Fruit fly (Drosophila melanogaster) whole organism, pupa: ENCODE results near the gene chif.

ENCODE experiments used
- CG13204 ChIP-seq: fragments of 200-800 bp; sonication (Bioruptor generic); optimal IDR thresholded peaks from 2 replicates; lab custom pipeline; 2018; ENCODE audit warnings: missing biosample characterization, mild to moderate bottlenecking, missing genetic modification characterization, moderate library complexity
- CG34367 ChIP-seq: fragments of 200-800 bp; sonication (Bioruptor generic); optimal IDR thresholded peaks from 2 replicates; lab custom pipeline; 2018; ENCODE audit warnings: missing biosample characterization, mild to moderate bottlenecking, missing genetic modification characterization
- CG4496 ChIP-seq: fragments of 200-800 bp; sonication (Bioruptor generic); IDR thresholded peaks from 3 replicates; pipeline ENCODE4 v1.3.6; 2022; ENCODE audit warnings: missing biosample characterization, missing genetic modification characterization
- CG9948 ChIP-seq: fragments of 200-800 bp; sonication (Bioruptor generic); optimal IDR thresholded peaks from 2 replicates; lab custom pipeline; 2018; ENCODE audit warnings: missing biosample characterization, mild to moderate bottlenecking, missing genetic modification characterization, moderate library complexity
- EcR ChIP-seq: fragments of 200-800 bp; sonication (Bioruptor generic); optimal IDR thresholded peaks from 3 replicates; lab custom pipeline; 2019; ENCODE audit warnings: missing biosample characterization, missing genetic modification characterization, mild to moderate bottlenecking, moderate library complexity, missing genetic modification reagents
- Pif1A ChIP-seq: fragments of 200-800 bp; sonication (Bioruptor generic); optimal IDR thresholded peaks from 3 replicates; lab custom pipeline; 2016; ENCODE audit warnings: missing biosample characterization, missing genetic modification characterization
- rn ChIP-seq: fragments of 200-800 bp; sonication (Bioruptor generic); IDR thresholded peaks from 2 replicates; pipeline ENCODE4 v1.3.6; 2022; ENCODE audit warnings: missing biosample characterization, missing genetic modification characterization

DNA sequence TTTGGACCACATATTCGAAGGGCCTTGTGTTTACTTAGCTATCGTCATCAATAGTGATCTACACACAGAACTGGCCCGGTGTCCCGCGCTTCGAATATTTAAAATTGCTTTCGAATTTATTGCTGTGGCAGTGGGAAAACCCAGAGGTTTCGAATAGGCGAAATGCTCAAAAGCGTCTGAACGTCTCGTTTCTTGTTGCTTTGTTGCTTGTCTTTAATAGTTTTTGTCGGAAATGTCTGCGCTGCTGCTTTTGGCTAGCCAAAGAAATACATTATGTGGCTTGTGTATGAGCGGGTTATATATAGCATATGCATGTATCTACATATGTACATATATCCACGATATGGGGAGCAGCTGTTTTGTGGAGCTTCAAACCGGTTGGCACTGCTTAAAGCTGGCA, 31.2 kb downstream of the chif start:
- no peak for TF ChIP-seq rn (GFP tag; lab: Robert Waterston, UW)
- no peak for TF ChIP-seq CG13204
- no peak for TF ChIP-seq Pif1A
- no peak for TF ChIP-seq CG9948 (tag; lab: Kevin White, UChicago)
- 0 out of 3 replicates have a peak, but pooled peaks have one; percentile 23 for TF ChIP-seq CG4496 (GFP tag; lab: Robert Waterston, UW)
- no peak for TF ChIP-seq EcR (GFP tag; lab: Kevin White, UChicago)
- TF ChIP-seq CG34367 (tag; lab: Kevin White, UChicago), result no peak
